Worm (Caenorhabditis elegans) whole organism, L1 larva: ENCODE data around the gene ent-1.

Source experiments
- F16B12.6 ChIP-seq: fragments of 150-350 bp; optimal IDR thresholded peaks from 2 replicates; lab custom pipeline; 2014; ENCODE audit warnings: missing biosample characterization, missing genetic modification characterization
- Y116A8C.19 ChIP-seq: sonication (generic microtip); optimal IDR thresholded peaks from 2 replicates; lab custom pipeline; 2016; ENCODE audit warnings: missing compliant biosample characterization, missing genetic modification characterization, borderline replicate concordance
- aha-1 ChIP-seq: fragments of 150-350 bp; optimal IDR thresholded peaks from 2 replicates; lab custom pipeline; 2014; ENCODE audit warnings: missing biosample characterization, missing genetic modification characterization
- alr-1 ChIP-seq: fragments of 200-800 bp; sonication (Bioruptor generic); optimal IDR thresholded peaks from 2 replicates; lab custom pipeline; 2018; ENCODE audit warnings: borderline replicate concordance, mild to moderate bottlenecking, missing genetic modification characterization, missing compliant biosample characterization
- ceh-90 ChIP-seq: sonication (generic microtip); optimal IDR thresholded peaks from 2 replicates; lab custom pipeline; 2016; ENCODE audit warnings: missing genetic modification characterization, missing compliant biosample characterization
- ces-1 ChIP-seq: fragments of 150-350 bp; optimal IDR thresholded peaks from 2 replicates; lab custom pipeline; 2014; ENCODE audit warnings: missing biosample characterization, missing genetic modification reagents, missing genetic modification characterization
- dpl-1 ChIP-seq, 3 experiments: fragments of 150-350 bp in 2 of 3; sonication (generic microtip) in 1 of 3; optimal IDR thresholded peaks; 2 replicates each; lab custom pipeline; 2014 to 2017; ENCODE audit warnings: missing biosample characterization in 3 of 3, missing genetic modification characterization in 3 of 3, missing genetic modification reagents in 3 of 3
- dsc-1 ChIP-seq: sonication (generic microtip); optimal IDR thresholded peaks from 2 replicates; lab custom pipeline; 2016; ENCODE audit warnings: mild to moderate bottlenecking, missing genetic modification characterization, missing compliant biosample characterization
- efl-1 ChIP-seq, 4 experiments: fragments of 150-350 bp; optimal IDR thresholded peaks in 3 of 4; peaks in 1 of 4; 1 replicate in 1 of 4; 2 replicates in 3 of 4; lab custom pipeline; 2014; ENCODE audit warnings: missing biosample characterization in 2 of 4, missing genetic modification characterization in 2 of 4, missing genetic modification reagents in 2 of 4
- efl-3 ChIP-seq: fragments of 200-800 bp; sonication (Bioruptor generic); optimal IDR thresholded peaks from 2 replicates; lab custom pipeline; 2018; ENCODE audit warnings: mild to moderate bottlenecking, missing genetic modification characterization, missing compliant biosample characterization
- egl-27 ChIP-seq, 2 experiments: fragments of 150-350 bp in 1 of 2; sonication (generic microtip); optimal IDR thresholded peaks; 3 replicates each; lab custom pipeline; 2017 to 2018; ENCODE audit warnings: missing biosample characterization in 2 of 2, missing genetic modification characterization in 2 of 2, missing genetic modification reagents in 2 of 2
- elt-3 ChIP-seq, 6 experiments: fragments of 150-350 bp in 1 of 6; sonication (generic microtip); optimal IDR thresholded peaks; 2 replicates each; lab custom pipeline; 2017 to 2018; ENCODE audit warnings: missing biosample characterization in 6 of 6, missing genetic modification characterization in 6 of 6, inconsistent platforms in 1 of 6
- ets-5 ChIP-seq: fragments of 200-800 bp; sonication (Bioruptor generic); IDR thresholded peaks from 2 replicates; pipeline ENCODE4 v1.3.6; 2022; ENCODE audit warnings: missing genetic modification characterization, missing compliant biosample characterization
- fos-1 ChIP-seq: fragments of 150-350 bp; optimal IDR thresholded peaks from 2 replicates; lab custom pipeline; 2014; ENCODE audit warnings: missing biosample characterization, missing genetic modification characterization
- hlh-17 ChIP-seq: fragments of 200-800 bp; sonication (Bioruptor generic); optimal IDR thresholded peaks from 2 replicates; lab custom pipeline; 2018; ENCODE audit warnings: missing genetic modification characterization, mild to moderate bottlenecking, missing compliant biosample characterization, moderate library complexity, borderline replicate concordance
- hlh-4 ChIP-seq: sonication (generic microtip); optimal IDR thresholded peaks from 2 replicates; lab custom pipeline; 2016; ENCODE audit warnings: mild to moderate bottlenecking, missing genetic modification characterization, missing compliant biosample characterization
- hpl-2 ChIP-seq: fragments of 150-350 bp; optimal IDR thresholded peaks from 2 replicates; lab custom pipeline; 2014; ENCODE audit warnings: missing biosample characterization, missing genetic modification reagents, missing genetic modification characterization
- lin-14 ChIP-seq: fragments of 200-800 bp; sonication (Bioruptor generic); optimal IDR thresholded peaks from 2 replicates; lab custom pipeline; 2018; ENCODE audit warnings: mild to moderate bottlenecking, missing genetic modification characterization, moderate library complexity, missing compliant biosample characterization
- lin-15B ChIP-seq: fragments of 150-350 bp; sonication (generic microtip); optimal IDR thresholded peaks from 3 replicates; lab custom pipeline; 2014; ENCODE audit warnings: missing biosample characterization, missing genetic modification characterization
- lir-3 ChIP-seq: sonication (generic microtip); optimal IDR thresholded peaks from 2 replicates; lab custom pipeline; 2016; ENCODE audit warnings: mild to moderate bottlenecking, missing genetic modification characterization, moderate library complexity, missing compliant biosample characterization; ENCODE audit not compliant: poor library complexity
- lsy-2 ChIP-seq, 2 experiments: fragments of 150-350 bp; optimal IDR thresholded peaks; 2 replicates each; lab custom pipeline; 2014; ENCODE audit warnings: missing biosample characterization in 2 of 2, missing genetic modification characterization in 2 of 2
- mab-9 ChIP-seq: fragments of 200-800 bp; sonication (Bioruptor generic); IDR thresholded peaks from 2 replicates; pipeline ENCODE4 v1.3.6; 2022; ENCODE audit warnings: missing genetic modification reagents, missing genetic modification characterization, missing compliant biosample characterization
- mdl-1 ChIP-seq, 2 experiments: fragments of 150-350 bp; optimal IDR thresholded peaks; 2 replicates each; lab custom pipeline; 2014 to 2017; ENCODE audit warnings: missing biosample characterization in 2 of 2, missing genetic modification characterization in 2 of 2, inconsistent platforms in 1 of 2
- nhr-19 ChIP-seq: fragments of 200-800 bp; sonication (Bioruptor generic); conservative IDR thresholded peaks from 2 replicates; pipeline ENCODE4 v1.3.6; 2022; ENCODE audit warnings: missing genetic modification characterization, missing compliant biosample characterization
- nhr-20 ChIP-seq: sonication (generic microtip); optimal IDR thresholded peaks from 2 replicates; lab custom pipeline; 2016; ENCODE audit warnings: mild to moderate bottlenecking, missing genetic modification characterization, missing compliant biosample characterization
- nhr-28 ChIP-seq: fragments of 150-350 bp; optimal IDR thresholded peaks from 2 replicates; lab custom pipeline; 2014; ENCODE audit warnings: missing biosample characterization, missing genetic modification characterization
- nhr-47 ChIP-seq: sonication (generic microtip); optimal IDR thresholded peaks from 2 replicates; lab custom pipeline; 2016; ENCODE audit warnings: mild to moderate bottlenecking, missing genetic modification characterization, moderate library complexity, missing compliant biosample characterization
- nhr-71 ChIP-seq: sonication (generic microtip); optimal IDR thresholded peaks from 2 replicates; lab custom pipeline; 2016; ENCODE audit warnings: mild to moderate bottlenecking, missing genetic modification characterization, moderate library complexity, missing compliant biosample characterization
- nhr-76 ChIP-seq: sonication (generic microtip); optimal IDR thresholded peaks from 2 replicates; lab custom pipeline; 2017; ENCODE audit warnings: missing biosample characterization, missing genetic modification characterization
- nhr-77 ChIP-seq: fragments of 150-350 bp; optimal IDR thresholded peaks from 2 replicates; lab custom pipeline; 2014; ENCODE audit warnings: missing biosample characterization, missing genetic modification characterization
- nhr-85 ChIP-seq: sonication (generic microtip); peaks from one replicate; lab custom pipeline; 2016; ENCODE audit warnings: missing genetic modification characterization, inconsistent platforms, missing compliant biosample characterization
- nhr-90 ChIP-seq: sonication (generic microtip); optimal IDR thresholded peaks from 2 replicates; lab custom pipeline; 2016; ENCODE audit warnings: mild to moderate bottlenecking, missing genetic modification characterization, missing compliant biosample characterization; ENCODE audit not compliant: poor library complexity
- pqm-1 ChIP-seq: sonication (generic microtip); optimal IDR thresholded peaks from 3 replicates; lab custom pipeline; 2017; ENCODE audit warnings: missing biosample characterization, missing genetic modification characterization
- rnt-1 ChIP-seq: sonication (generic microtip); optimal IDR thresholded peaks from 2 replicates; lab custom pipeline; 2016; ENCODE audit warnings: mild to moderate bottlenecking, missing genetic modification characterization, moderate library complexity, missing compliant biosample characterization
- skn-1 ChIP-seq: fragments of 150-350 bp; optimal IDR thresholded peaks from 2 replicates; lab custom pipeline; 2014; ENCODE audit warnings: missing biosample characterization, missing genetic modification characterization
- snpc-4 ChIP-seq: fragments of 150-350 bp; optimal IDR thresholded peaks from 2 replicates; lab custom pipeline; 2014; ENCODE audit warnings: missing biosample characterization, missing genetic modification characterization
- snu-23 ChIP-seq: sonication (generic microtip); optimal IDR thresholded peaks from 2 replicates; lab custom pipeline; 2016; ENCODE audit warnings: missing genetic modification characterization, missing compliant biosample characterization
- tbx-2 ChIP-seq: sonication (generic microtip); optimal IDR thresholded peaks from 2 replicates; lab custom pipeline; 2016; ENCODE audit warnings: missing genetic modification characterization, missing compliant biosample characterization
- tlp-1 ChIP-seq: fragments of 150-350 bp; optimal IDR thresholded peaks from 2 replicates; lab custom pipeline; 2014; ENCODE audit warnings: missing biosample characterization, missing genetic modification characterization
- unc-130 ChIP-seq: fragments of 150-350 bp; optimal IDR thresholded peaks from 2 replicates; lab custom pipeline; 2017; ENCODE audit warnings: missing biosample characterization, missing genetic modification characterization, inconsistent platforms
- unc-86 ChIP-seq: sonication (generic microtip); optimal IDR thresholded peaks from 2 replicates; lab custom pipeline; 2016; ENCODE audit warnings: missing genetic modification characterization, missing compliant biosample characterization
- vab-15 ChIP-seq: sonication (generic microtip); optimal IDR thresholded peaks from 2 replicates; lab custom pipeline; 2017; ENCODE audit warnings: missing genotype, mild to moderate bottlenecking, missing genetic modification characterization, missing compliant biosample characterization
- zip-4 ChIP-seq: fragments of 200-800 bp; sonication (Bioruptor generic); optimal IDR thresholded peaks from 2 replicates; lab custom pipeline; 2018; ENCODE audit warnings: mild to moderate bottlenecking, missing genetic modification characterization, moderate library complexity, missing compliant biosample characterization

ent-1 gene

DNA sequence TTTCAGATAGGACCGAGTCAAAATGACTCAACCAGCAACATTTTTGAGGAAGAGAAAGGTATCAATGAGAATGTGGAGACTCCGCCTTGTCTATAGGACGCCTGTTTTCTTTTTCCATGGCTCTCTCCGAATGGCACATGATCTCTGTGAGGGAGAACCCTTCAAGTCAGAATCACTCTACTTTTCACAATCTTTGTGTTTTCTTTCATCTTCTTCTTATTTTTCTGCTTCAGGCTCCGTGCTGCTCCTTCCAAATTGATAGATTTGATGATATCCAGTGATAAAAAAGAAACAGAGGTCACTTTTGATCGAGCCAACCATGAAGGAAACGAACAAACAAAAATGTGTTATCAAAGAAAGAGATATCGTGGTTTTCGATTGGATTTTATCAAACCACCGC, 6.2 kb downstream of the ent-1 start, which contains the start of gene ZK809.8:
TSS of gene ZK809.8 (minus strand) at position 34 of the 400 bp plus-strand sequence.
- TF ChIP-seq mab-9 (GFP tag; lab: Robert Waterston, UW), result no peak
- no peak for TF ChIP-seq pqm-1 (tag; lab: Kevin White, UChicago)
- TF ChIP-seq hlh-4 (tag; lab: Kevin White, UChicago), result no peak
- no peak for TF ChIP-seq elt-3 (tag; optimal IDR thresholded peaks at IDR 0.05; lab: Kevin White, UChicago)
- peak; percentile 82 for TF ChIP-seq nhr-71
- peak in 1 of 2 experiments; percentile 42 for TF ChIP-seq lsy-2 (tag; optimal IDR thresholded peaks at IDR 0.05; lab: Kevin White, UChicago)
- TF ChIP-seq ceh-90 (tag; lab: Kevin White, UChicago), result no peak
- no peak for TF ChIP-seq hpl-2
- TF ChIP-seq nhr-20 (tag; lab: Kevin White, UChicago), result peak; percentile 6
- TF ChIP-seq aha-1, result no peak
- TF ChIP-seq ces-1, result no peak
- no peak for TF ChIP-seq dsc-1 (tag; lab: Kevin White, UChicago)
- TF ChIP-seq vab-15 (tag; lab: Kevin White, UChicago), result no peak
- TF ChIP-seq mdl-1 (tag; optimal IDR thresholded peaks at IDR 0.05; lab: Kevin White, UChicago), result no peak
- no peak for TF ChIP-seq unc-86
- peak; percentile 41 for TF ChIP-seq rnt-1
- peak; percentile 67 for TF ChIP-seq lin-14 (GFP tag; lab: Kevin White, UChicago)
- peak; percentile 6 for TF ChIP-seq unc-130
- TF ChIP-seq nhr-47, result no peak
- TF ChIP-seq efl-3, result no peak
- peak; percentile 33 for TF ChIP-seq snu-23 (GFP tag; lab: Kevin White, UChicago)
- TF ChIP-seq nhr-19, result peak; percentile 31; the same call in 1 of the 2 replicates
- TF ChIP-seq efl-1 (optimal IDR thresholded peaks at IDR 0.05; lab: Kevin White, UChicago), result no peak
- TF ChIP-seq efl-1 (GFP tag; optimal IDR thresholded peaks at IDR 0.05 in 1 of 2; lab: Kevin White, UChicago), result no peak
- TF ChIP-seq, all 84 proteins: peak for 8

DNA sequence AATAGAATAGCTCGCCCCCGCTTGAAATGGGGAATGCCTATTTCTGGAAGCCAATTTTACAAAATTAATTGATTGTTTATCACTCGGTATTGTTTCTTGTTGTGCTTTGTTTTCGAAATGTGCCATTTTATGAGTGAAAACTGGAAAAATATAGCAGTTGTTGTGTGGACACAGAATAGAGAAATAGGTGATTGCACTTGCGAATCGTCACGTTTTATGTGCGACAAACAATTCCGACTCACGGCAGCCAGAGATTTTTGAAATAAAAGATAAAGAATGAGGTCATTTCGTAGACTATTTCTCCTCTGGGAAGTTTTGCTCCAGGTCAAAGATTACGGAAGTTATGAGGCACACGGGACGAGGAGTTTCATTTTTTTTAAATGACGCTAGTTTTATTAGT, 8.4 kb downstream of the ent-1 start:
- TF ChIP-seq alr-1 (tag; lab: Kevin White, UChicago) (no peak), nhr-90 (no peak), skn-1 (tag; lab: Kevin White, UChicago) (no peak), lin-15B (tag; lab: Kevin White, UChicago) (no peak), lin-14 (GFP tag; lab: Kevin White, UChicago) (peak; percentile 40), ces-1 (no peak), zip-4 (GFP tag; lab: Kevin White, UChicago) (no peak), unc-86 (no peak), nhr-76 (no peak), unc-130 (peak; percentile 1), lsy-2 (tag; optimal IDR thresholded peaks at IDR 0.05; lab: Kevin White, UChicago) (peak in 1 of 2 experiments; percentile 35), nhr-20 (tag; lab: Kevin White, UChicago) (peak; percentile 1), lir-3 (tag; lab: Kevin White, UChicago) (no peak), egl-27 (tag; optimal IDR thresholded peaks at IDR 0.05; lab: Kevin White, UChicago) (no peak), Y116A8C.19 (no peak), nhr-77 (tag; lab: Kevin White, UChicago) (no peak), nhr-71 (peak; percentile 64), nhr-28 (tag; lab: Kevin White, UChicago) (no peak), snu-23 (GFP tag; lab: Kevin White, UChicago) (peak; percentile 21), fos-1 (no peak), rnt-1 (peak; percentile 52), hlh-17 (no peak), dpl-1 (GFP tag; optimal IDR thresholded peaks at IDR 0.05; lab: Kevin White, UChicago) (no peak), tbx-2 (tag; lab: Kevin White, UChicago) (no peak), F16B12.6 (tag; lab: Kevin White, UChicago) (no peak), snpc-4 (no peak), tlp-1 (tag; lab: Kevin White, UChicago) (no peak), ets-5 (GFP tag; lab: Robert Waterston, UW) (no peak), mab-9 (GFP tag; lab: Robert Waterston, UW) (no peak), nhr-85 (no peak), nhr-19 (peak; percentile 34), pqm-1 (tag; lab: Kevin White, UChicago) (no peak)
